Worm (Caenorhabditis elegans): ENCODE measurements around the gene Y54G2A.7.
A peak's percentile ranks its signal among the peaks of the same experiment; 100 is the strongest.

Y54G2A.7 gene

DNA sequence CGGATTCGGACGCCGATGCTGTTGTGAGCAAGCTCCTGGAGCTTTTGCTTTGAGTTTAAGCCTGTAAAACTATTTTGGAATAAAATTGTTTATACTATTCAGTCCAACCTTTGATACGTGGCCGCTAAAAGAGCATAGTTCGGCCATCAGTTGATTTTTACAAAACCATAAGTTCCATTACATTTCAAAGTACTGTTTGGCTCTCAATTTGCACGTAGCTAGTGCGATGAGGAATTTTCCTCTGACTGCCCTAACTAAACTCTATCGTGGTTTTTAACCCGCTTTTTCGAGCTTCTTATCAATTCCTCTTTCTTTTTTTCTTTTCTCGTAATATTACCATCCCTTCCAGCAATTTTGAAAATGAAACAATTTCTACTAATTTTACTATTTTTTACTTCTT lies 15.0 kb upstream of the Y54G2A.7 start, which contains the start of gene clec-80:
Gene clec-80 (plus strand): TSS at position 301 of the 400 bp plus-strand sequence.
- TF ChIP-seq fkh-2 (tag; optimal IDR thresholded peaks at IDR 0.05) (no peak), unc-62 (GFP tag; optimal IDR thresholded peaks at IDR 0.05) (no peak), zag-1 (tag; optimal IDR thresholded peaks at IDR 0.05) (no peak), lin-39 (tag; optimal IDR thresholded peaks at IDR 0.05) (no peak), jun-1 (tag; optimal IDR thresholded peaks at IDR 0.05) (no peak), ama-1 (optimal IDR thresholded peaks at IDR 0.05) (no peak)

ce11 chrIV:2825460-2826103 lies 12.8 kb upstream of the Y54G2A.7 start:
- TF ChIP-seq lsy-12 (tag; optimal IDR thresholded peaks at IDR 0.05) (peak; percentile 53), snpc-4 (tag; optimal IDR thresholded peaks at IDR 0.05) (peak; percentile 24), skn-1 (tag; optimal IDR thresholded peaks at IDR 0.05) (no peak)

DNA sequence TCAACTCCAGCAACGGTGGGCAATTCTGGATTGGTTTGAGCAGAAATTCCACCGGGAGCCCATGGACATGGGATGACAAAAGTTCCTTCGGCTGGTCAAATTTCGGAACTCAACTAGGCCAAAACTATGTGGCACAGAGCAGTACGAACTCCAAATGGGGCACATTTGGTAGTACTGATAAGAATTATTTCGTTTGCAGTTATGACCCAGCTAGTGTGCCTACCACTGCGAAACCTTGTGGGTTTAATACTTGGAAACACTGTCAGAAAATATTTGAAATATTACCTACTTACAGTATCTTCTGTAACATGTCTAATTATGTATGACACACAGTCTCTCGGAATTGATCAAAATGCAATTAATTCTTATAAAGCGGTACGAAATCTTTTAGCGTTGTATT lies 12.1 kb upstream of the Y54G2A.7 start:
- TF ChIP-seq lsy-12 (tag; optimal IDR thresholded peaks at IDR 0.05) (no peak), ceh-28 (tag; optimal IDR thresholded peaks at IDR 0.05) (no peak), lin-39 (tag; optimal IDR thresholded peaks at IDR 0.05) (no peak)

DNA sequence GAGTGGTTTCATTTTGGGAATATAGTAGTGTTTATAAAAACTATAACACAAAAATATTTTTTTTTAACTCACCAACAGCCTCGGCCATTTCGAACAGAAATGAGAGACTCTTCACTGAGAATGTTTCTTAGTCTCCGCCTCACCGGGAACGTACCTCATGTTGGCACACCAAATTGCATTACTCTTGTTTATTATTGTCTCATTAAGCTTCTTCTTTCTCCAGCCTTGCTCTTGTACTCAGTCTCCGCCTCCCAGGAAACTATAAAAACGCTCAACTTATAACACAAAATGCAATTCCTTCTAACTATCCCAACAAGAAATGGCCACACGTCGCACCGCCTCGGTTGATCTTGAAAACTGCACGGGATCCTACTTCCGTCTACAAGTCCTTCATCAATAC lies 5.8 kb upstream of the Y54G2A.7 start, which contains the start of the genes Y54G2A.48 and pudl-1:
Gene Y54G2A.48 (minus strand): TSS at position 101 of the 400 bp plus-strand sequence.
Gene pudl-1 (plus strand): TSS at position 320 of the 400 bp plus-strand sequence.
- no peak for TF ChIP-seq nfya-1 (tag; optimal IDR thresholded peaks at IDR 0.05; ENCODE audit: insufficient read depth)
- TF ChIP-seq ztf-11 (tag; optimal IDR thresholded peaks at IDR 0.05): no peak
- no peak for TF ChIP-seq elt-1 (tag; optimal IDR thresholded peaks at IDR 0.05)
- TF ChIP-seq ama-1 (optimal IDR thresholded peaks at IDR 0.05): no peak
- TF ChIP-seq zag-1 (tag; optimal IDR thresholded peaks at IDR 0.05): no peak

DNA sequence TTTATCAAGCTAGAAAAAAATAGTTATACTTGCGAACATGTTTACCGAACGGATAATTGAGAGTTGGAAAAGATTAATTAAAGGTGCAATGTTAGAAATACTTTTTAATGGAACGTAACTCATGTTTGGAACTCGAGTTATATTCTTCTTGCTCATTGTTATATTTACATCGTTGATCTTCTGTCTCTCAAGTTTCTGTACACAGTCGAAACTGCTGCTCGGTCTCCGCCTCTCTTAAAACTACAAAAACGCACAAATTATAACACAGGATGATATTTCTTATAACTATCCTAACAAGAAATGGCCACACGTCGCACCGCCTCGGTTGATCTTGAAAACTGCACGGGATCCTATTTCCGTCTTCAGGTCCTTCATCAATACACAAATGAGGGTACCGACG lies 3.9 kb upstream of the Y54G2A.7 start, which contains the start of gene pudl-2:
Gene pudl-2 (plus strand): TSS at position 301 of the 400 bp plus-strand sequence.
- TF ChIP-seq tbx-2 (tag; optimal IDR thresholded peaks at IDR 0.05) (no peak), unc-39 (tag; optimal IDR thresholded peaks at IDR 0.05) (no peak), ama-1 (optimal IDR thresholded peaks at IDR 0.05) (no peak), ceh-28 (tag; optimal IDR thresholded peaks at IDR 0.05) (no peak), ceh-16 (tag; optimal IDR thresholded peaks at IDR 0.05) (no peak), fkh-2 (tag; optimal IDR thresholded peaks at IDR 0.05) (no peak), nhr-77 (tag; optimal IDR thresholded peaks at IDR 0.05) (no peak), ztf-4 (tag; optimal IDR thresholded peaks at IDR 0.05) (no peak), snpc-4 (tag; optimal IDR thresholded peaks at IDR 0.05) (no peak), pha-4 (tag; optimal IDR thresholded peaks at IDR 0.05) (no peak), lin-39 (tag; optimal IDR thresholded peaks at IDR 0.05) (no peak), fkh-10 (GFP tag; optimal IDR thresholded peaks at IDR 0.05) (no peak), nhr-67 (tag; optimal IDR thresholded peaks at IDR 0.05) (no peak), egl-27 (tag; optimal IDR thresholded peaks at IDR 0.05) (no peak)

ce11 chrIV:2835364-2835763 lies 3.0 kb upstream of the Y54G2A.7 start, which contains the start of gene clec-82:
Gene clec-82 (plus strand): TSS chrIV:2835664.
- no peak for TF ChIP-seq fos-1 (tag; optimal IDR thresholded peaks at IDR 0.05)
- no peak for TF ChIP-seq zag-1 (tag; optimal IDR thresholded peaks at IDR 0.05)
- TF ChIP-seq nhr-76 (tag; optimal IDR thresholded peaks at IDR 0.05): no peak
- TF ChIP-seq lin-39 (tag; optimal IDR thresholded peaks at IDR 0.05): no peak

- TF ChIP-seq nhr-76 (tag; optimal IDR thresholded peaks at IDR 0.05): no peak
- TF ChIP-seq pqm-1 (tag; optimal IDR thresholded peaks at IDR 0.05): peak; percentile 27
- TF ChIP-seq pha-4 (tag; optimal IDR thresholded peaks at IDR 0.05): peak; percentile 28
- TF ChIP-seq elt-2 (tag; optimal IDR thresholded peaks at IDR 0.05): peak; percentile 55
Measured at ce11 chrIV:2841260-2841659, 2.9 kb downstream of the Y54G2A.7 start, which contains the start of gene clec-83. Gene clec-83 (minus strand): TSS chrIV:2841472.

DNA sequence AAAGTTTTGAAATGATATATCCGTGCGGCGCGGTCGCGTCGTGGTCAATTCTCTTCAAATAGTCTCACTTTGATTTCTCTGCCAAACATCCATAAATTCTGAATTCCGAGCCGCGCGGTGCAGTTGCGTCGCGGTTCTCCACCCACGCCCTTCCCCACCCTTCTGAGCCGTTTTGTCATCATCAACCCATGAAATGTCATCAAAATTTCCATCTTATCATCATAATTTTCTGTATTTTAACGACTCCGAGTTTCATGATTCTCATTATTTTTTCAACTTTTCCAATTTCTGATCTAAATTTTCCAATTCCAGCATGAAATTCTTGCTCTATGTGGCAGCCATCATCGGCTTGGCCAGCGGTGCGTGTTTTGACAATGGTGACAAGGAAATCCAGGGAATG lies 3.8 kb downstream of the Y54G2A.7 start, which contains the start of gene clec-84:
Gene clec-84 (plus strand): TSS at position 301 of the 400 bp plus-strand sequence.
- no peak for TF ChIP-seq pqm-1 (tag; optimal IDR thresholded peaks at IDR 0.05)
- no peak for TF ChIP-seq nhr-11 (tag; optimal IDR thresholded peaks at IDR 0.05)
- TF ChIP-seq nhr-77 (tag; optimal IDR thresholded peaks at IDR 0.05): no peak
- TF ChIP-seq fkh-10 (GFP tag; optimal IDR thresholded peaks at IDR 0.05): no peak
- TF ChIP-seq mml-1 (tag; optimal IDR thresholded peaks at IDR 0.05): no peak
- peak; percentile 2 for TF ChIP-seq elt-2 (tag; optimal IDR thresholded peaks at IDR 0.05)

All from whole organism, L3 larva.